Fruit fly (Drosophila melanogaster) whole organism, embryonic: ENCODE measurements around the gene cana.

Source experiments
- Atf6 ChIP-seq: fragments of 200-800 bp; sonication (Bioruptor generic); IDR thresholded peaks from 2 replicates; pipeline ENCODE4 v1.3.6; 2022; ENCODE audit warnings: missing biosample characterization, missing genetic modification characterization
- B-H2 ChIP-seq: fragments of 200-800 bp; sonication (Bioruptor generic); optimal IDR thresholded peaks from 2 replicates; lab custom pipeline; 2018; ENCODE audit warnings: missing biosample characterization, mild to moderate bottlenecking, missing genetic modification characterization
- Blimp-1 ChIP-seq: fragments of 200-800 bp; sonication (Bioruptor generic); optimal IDR thresholded peaks from 3 replicates; lab custom pipeline; 2018; ENCODE audit warnings: missing biosample characterization, missing genetic modification characterization, mild to moderate bottlenecking, moderate library complexity, missing genetic modification reagents
- CG10431 ChIP-seq: fragments of 200-800 bp; sonication (Bioruptor generic); optimal IDR thresholded peaks from 3 replicates; lab custom pipeline; 2018; ENCODE audit warnings: missing biosample characterization, mild to moderate bottlenecking, missing genetic modification characterization
- CG10543 ChIP-seq: fragments of 200-800 bp; sonication (Bioruptor generic); optimal IDR thresholded peaks from 3 replicates; lab custom pipeline; 2017; ENCODE audit warnings: missing biosample characterization, mild to moderate bottlenecking, missing genetic modification characterization, moderate library complexity
- CG13123 ChIP-seq: fragments of 200-800 bp; sonication (Bioruptor generic); optimal IDR thresholded peaks from 2 replicates; lab custom pipeline; 2016; ENCODE audit warnings: missing biosample characterization, missing genetic modification characterization
- CG13287 ChIP-seq: fragments of 200-800 bp; sonication (Bioruptor generic); IDR thresholded peaks from 2 replicates; pipeline ENCODE4 v1.3.6; 2022; ENCODE audit warnings: missing biosample characterization, missing genetic modification characterization; ENCODE audit not compliant: partially characterized antibody
- CG16863 ChIP-seq: fragments of 200-800 bp; sonication (Bioruptor generic); optimal IDR thresholded peaks from 3 replicates; lab custom pipeline; 2016; ENCODE audit warnings: missing biosample characterization, missing genetic modification characterization
- CG18011 ChIP-seq: fragments of 200-800 bp; sonication (Bioruptor generic); optimal IDR thresholded peaks from 2 replicates; lab custom pipeline; 2017; ENCODE audit warnings: missing biosample characterization, missing genetic modification characterization, mild to moderate bottlenecking, moderate library complexity, missing genotype
- CG18599 ChIP-seq: fragments of 200-800 bp; sonication (Bioruptor generic); optimal IDR thresholded peaks from 3 replicates; lab custom pipeline; 2017; ENCODE audit warnings: missing biosample characterization, missing genetic modification characterization, mild to moderate bottlenecking, moderate library complexity, missing genetic modification reagents
- CG2199 ChIP-seq: fragments of 200-800 bp; sonication (Bioruptor generic); IDR thresholded peaks from 3 replicates; pipeline ENCODE4 v1.3.6; 2022; ENCODE audit warnings: missing biosample characterization, missing genetic modification characterization
- CG30020 ChIP-seq: fragments of 200-800 bp; optimal IDR thresholded peaks from 2 replicates; lab custom pipeline; 2019; ENCODE audit warnings: missing biosample characterization, mild to moderate bottlenecking, missing genetic modification characterization, moderate library complexity
- CG3407 ChIP-seq: fragments of 200-800 bp; sonication (Bioruptor generic); optimal IDR thresholded peaks from 2 replicates; lab custom pipeline; 2018; ENCODE audit warnings: missing biosample characterization, mild to moderate bottlenecking, missing genetic modification characterization
- CG34224 ChIP-seq: fragments of 200-800 bp; sonication (Bioruptor generic); IDR thresholded peaks from 3 replicates; pipeline ENCODE4 v1.3.6; 2022; ENCODE audit warnings: missing biosample characterization, missing genetic modification characterization; ENCODE audit not compliant: partially characterized antibody
- CG4328 ChIP-seq: fragments of 200-800 bp; sonication (Bioruptor generic); optimal IDR thresholded peaks from 3 replicates; lab custom pipeline; 2017; ENCODE audit warnings: missing biosample characterization, missing genetic modification reagents, missing genetic modification characterization
- CG4424 ChIP-seq: fragments of 200-800 bp; sonication (Bioruptor generic); optimal IDR thresholded peaks from 3 replicates; lab custom pipeline; 2016; ENCODE audit warnings: missing biosample characterization, missing genetic modification characterization
- CG4820 ChIP-seq: fragments of 200-800 bp; sonication (Bioruptor generic); optimal IDR thresholded peaks from 3 replicates; lab custom pipeline; 2016; ENCODE audit warnings: missing biosample characterization, missing genetic modification characterization
- CG5953 ChIP-seq: fragments of 200-800 bp; sonication (Bioruptor generic); IDR thresholded peaks from 2 replicates; pipeline ENCODE4 v1.3.6; 2022; ENCODE audit warnings: missing biosample characterization, missing genetic modification characterization
- CG7987 ChIP-seq: fragments of 200-800 bp; sonication (Bioruptor generic); optimal IDR thresholded peaks from 2 replicates; lab custom pipeline; 2018; ENCODE audit warnings: missing biosample characterization, mild to moderate bottlenecking, missing genetic modification characterization, moderate library complexity
- CG8478 ChIP-seq: fragments of >200 bp; optimal IDR thresholded peaks from 2 replicates; lab custom pipeline; 2018
- CG9932 ChIP-seq: fragments of 200-800 bp; sonication (Bioruptor generic); IDR thresholded peaks from 2 replicates; pipeline ENCODE4 v1.3.6; 2022; ENCODE audit warnings: missing biosample characterization, missing genetic modification characterization
- Dbx ChIP-seq: fragments of 200-800 bp; sonication (Bioruptor generic); IDR thresholded peaks from 3 replicates; pipeline ENCODE4 v1.3.6; 2022; ENCODE audit warnings: missing biosample characterization, missing genetic modification characterization
- Dfd ChIP-seq, 2 experiments: fragments of >200 bp; optimal IDR thresholded peaks; 2 replicates each; lab custom pipeline; 2017; ENCODE audit warnings: missing biosample characterization in 2 of 2, missing genetic modification characterization in 2 of 2
- Doc3 ChIP-seq: fragments of 200-800 bp; sonication (Bioruptor generic); IDR thresholded peaks from 3 replicates; pipeline ENCODE4 v1.3.6; 2022; ENCODE audit warnings: missing biosample characterization, missing genetic modification characterization; ENCODE audit not compliant: partially characterized antibody
- Drgx ChIP-seq: fragments of 200-800 bp; sonication (Bioruptor generic); IDR thresholded peaks from 2 replicates; pipeline ENCODE4 v1.3.6; 2022; ENCODE audit warnings: missing biosample characterization, missing genetic modification characterization
- Mad ChIP-seq: fragments of 200-800 bp; sonication (Bioruptor generic); optimal IDR thresholded peaks from 2 replicates; lab custom pipeline; 2016; ENCODE audit warnings: missing biosample characterization, missing genetic modification characterization
- Max ChIP-seq: fragments of 200-800 bp; sonication (Bioruptor generic); optimal IDR thresholded peaks from 2 replicates; lab custom pipeline; 2016; ENCODE audit warnings: missing biosample characterization, mild to moderate bottlenecking, missing genetic modification characterization
- Sox100B ChIP-seq: fragments of 200-800 bp; sonication (Bioruptor generic); optimal IDR thresholded peaks from 3 replicates; lab custom pipeline; 2018; ENCODE audit warnings: missing biosample characterization, mild to moderate bottlenecking, missing genetic modification characterization
- Sry-δ ChIP-seq: fragments of 200-800 bp; sonication (Bioruptor generic); optimal IDR thresholded peaks from 2 replicates; lab custom pipeline; 2016; ENCODE audit warnings: missing biosample characterization, missing genetic modification characterization
- Ssrp ChIP-seq: fragments of 200-800 bp; sonication (Bioruptor generic); optimal IDR thresholded peaks from 2 replicates; lab custom pipeline; 2018; ENCODE audit warnings: missing biosample characterization, mild to moderate bottlenecking, missing genetic modification characterization, moderate library complexity
- Usf ChIP-seq: fragments of 200-800 bp; sonication (Bioruptor generic); optimal IDR thresholded peaks from 2 replicates; lab custom pipeline; 2017; ENCODE audit warnings: missing genotype, missing biosample characterization, missing genetic modification characterization
- ap ChIP-seq: fragments of 200-800 bp; sonication (Bioruptor generic); IDR thresholded peaks from 2 replicates; pipeline ENCODE4 v1.3.6; 2022; ENCODE audit warnings: missing biosample characterization, missing genetic modification characterization
- ato ChIP-seq: fragments of 200-800 bp; sonication (Bioruptor generic); IDR thresholded peaks from 2 replicates; pipeline ENCODE4 v1.3.6; 2022; ENCODE audit warnings: missing biosample characterization, missing genetic modification characterization; ENCODE audit not compliant: partially characterized antibody
- bowl ChIP-seq: fragments of 200-800 bp; sonication (Bioruptor generic); IDR thresholded peaks from 2 replicates; pipeline ENCODE4 v1.3.6; 2022; ENCODE audit warnings: missing biosample characterization, missing genetic modification characterization
- ci ChIP-seq: fragments of 200-800 bp; sonication (Bioruptor generic); IDR thresholded peaks from 3 replicates; pipeline ENCODE4 v1.3.6; 2022; ENCODE audit warnings: missing biosample characterization, missing genetic modification characterization
- crol ChIP-seq: fragments of 200-800 bp; sonication (Bioruptor generic); IDR thresholded peaks from 2 replicates; pipeline ENCODE4 v1.3.6; 2022; ENCODE audit warnings: missing biosample characterization, missing genetic modification characterization
- cwo ChIP-seq: fragments of 200-800 bp; sonication (Bioruptor generic); optimal IDR thresholded peaks from 3 replicates; lab custom pipeline; 2017; ENCODE audit warnings: missing biosample characterization, missing genetic modification characterization, mild to moderate bottlenecking, moderate library complexity, missing genetic modification reagents
- fd102C ChIP-seq: fragments of 200-800 bp; sonication (Bioruptor generic); optimal IDR thresholded peaks from 2 replicates; lab custom pipeline; 2018; ENCODE audit warnings: missing biosample characterization, mild to moderate bottlenecking, missing genetic modification characterization, moderate library complexity
- gce ChIP-seq: fragments of 200-800 bp; sonication (Bioruptor generic); IDR thresholded peaks from 3 replicates; pipeline ENCODE4 v1.3.6; 2022; ENCODE audit warnings: missing biosample characterization, missing genetic modification characterization
- gcm ChIP-seq: fragments of 200-800 bp; sonication (Bioruptor generic); optimal IDR thresholded peaks from 2 replicates; lab custom pipeline; 2019; ENCODE audit warnings: missing biosample characterization, mild to moderate bottlenecking, missing genetic modification characterization, moderate library complexity
- jigr1 ChIP-seq: fragments of 200-800 bp; sonication (Bioruptor generic); IDR thresholded peaks from 3 replicates; pipeline ENCODE4 v1.3.6; 2022; ENCODE audit warnings: missing biosample characterization, missing genetic modification characterization
- lbe ChIP-seq: fragments of 200-800 bp; sonication (Bioruptor generic); optimal IDR thresholded peaks from 2 replicates; lab custom pipeline; 2016; ENCODE audit warnings: missing biosample characterization, mild to moderate bottlenecking, missing genetic modification characterization
- mirr ChIP-seq: fragments of 200-800 bp; sonication (Bioruptor generic); optimal IDR thresholded peaks from 3 replicates; lab custom pipeline; 2018; ENCODE audit warnings: missing biosample characterization, mild to moderate bottlenecking, missing genetic modification characterization
- pb ChIP-seq: fragments of 200-800 bp; sonication (Bioruptor generic); optimal IDR thresholded peaks from 3 replicates; lab custom pipeline; 2016; ENCODE audit warnings: missing biosample characterization, missing genetic modification characterization
- slp2 ChIP-seq: fragments of 200-800 bp; sonication (Bioruptor generic); optimal IDR thresholded peaks from 2 replicates; lab custom pipeline; 2016; ENCODE audit warnings: missing biosample characterization, missing genetic modification characterization
- stc ChIP-seq: fragments of 200-800 bp; sonication (Bioruptor generic); IDR thresholded peaks from 2 replicates; pipeline ENCODE4 v1.3.6; 2022; ENCODE audit warnings: missing biosample characterization, missing genetic modification characterization
- zfh1 ChIP-seq: fragments of 200-800 bp; sonication (Bioruptor generic); IDR thresholded peaks from 3 replicates; pipeline ENCODE4 v1.3.6; 2022; ENCODE audit warnings: missing biosample characterization, missing genetic modification characterization

cana gene

dm6 chr2L:11268933-11269631 lies 498 bp upstream of the cana start, which contains the start of gene cmet (continued):
- peak; percentile 28 for TF ChIP-seq CG4328 (GFP tag; lab: Kevin White, UChicago)
- TF ChIP-seq B-H2 (GFP tag; lab: Kevin White, UChicago) = peak; percentile 12
- TF ChIP-seq CG18011 (GFP tag; lab: Kevin White, UChicago) = peak; percentile 96
- TF ChIP-seq stc = no peak
- peak; percentile 60 for TF ChIP-seq CG4820 (GFP tag; lab: Kevin White, UChicago)
- peak; percentile 63 for TF ChIP-seq Doc3
- no peak for TF ChIP-seq Usf (GFP tag; lab: Kevin White, UChicago)
- TF ChIP-seq bowl (GFP tag; lab: Robert Waterston, UW) = no peak
- no peak for TF ChIP-seq gcm (GFP tag; lab: Kevin White, UChicago)
- TF ChIP-seq Sry-δ (GFP tag; lab: Kevin White, UChicago) = peak; percentile 94
- TF ChIP-seq CG4424 (GFP tag; lab: Kevin White, UChicago) = peak; percentile 49
- TF ChIP-seq Atf6 (GFP tag; lab: Robert Waterston, UW) = peak; percentile 9; the same call in 1 of the 2 replicates
- TF ChIP-seq lbe (GFP tag; lab: Kevin White, UChicago) = no peak
- TF ChIP-seq zfh1 (GFP tag; lab: Robert Waterston, UW) = 0 out of 3 replicates have a peak, but pooled peaks have one; percentile 37
- TF ChIP-seq cwo (GFP tag; lab: Kevin White, UChicago) = no peak
- peak; percentile 20 for TF ChIP-seq CG18599 (GFP tag; lab: Kevin White, UChicago)
- peak; percentile 97 for TF ChIP-seq ato (GFP tag; lab: Robert Waterston, UW)
- no peak for TF ChIP-seq CG2199 (GFP tag; lab: Robert Waterston, UW)
- peak; percentile 87 for TF ChIP-seq CG30020 (tag; lab: Kevin White, UChicago)

dm6 chr2L:11271622-11272282 lies 2.2 kb downstream of the cana start:
- no peak for TF ChIP-seq fd102C (GFP tag; lab: Kevin White, UChicago)
- TF ChIP-seq CG8478 (lab: Kevin White, UChicago) = no peak
- TF ChIP-seq CG5953 (GFP tag; lab: Robert Waterston, UW) = no peak
- TF ChIP-seq stc = 0 out of 2 replicates have a peak, but pooled peaks have one; percentile 33
- no peak for TF ChIP-seq CG4424 (GFP tag; lab: Kevin White, UChicago)
- peak; percentile 46; the same call in 1 of the 3 replicates for TF ChIP-seq ci
- TF ChIP-seq slp2 = no peak
- no peak for TF ChIP-seq CG3407 (GFP tag; lab: Kevin White, UChicago)
- TF ChIP-seq ap (GFP tag; lab: Robert Waterston, UW) = no peak
- 0 out of 3 replicates have a peak, but pooled peaks have one; percentile 34 for TF ChIP-seq gce
- TF ChIP-seq CG13287 = peak; percentile 48
- no peak for TF ChIP-seq Mad
- peak; percentile 7 for TF ChIP-seq CG7987 (GFP tag; lab: Kevin White, UChicago)
- TF ChIP-seq jigr1 (GFP tag; lab: Robert Waterston, UW) = no peak
- peak; percentile 85 for TF ChIP-seq crol (GFP tag; lab: Robert Waterston, UW)
- no peak for TF ChIP-seq Dfd (GFP tag; optimal IDR thresholded peaks at IDR 0.05; lab: Kevin White, UChicago)
- peak; percentile 49 for TF ChIP-seq mirr
- peak; percentile 90 for TF ChIP-seq CG10543 (GFP tag; lab: Kevin White, UChicago)
- peak; percentile 31; the same call in 1 of the 2 replicates for TF ChIP-seq Drgx
- no peak for TF ChIP-seq Blimp-1 (GFP tag; lab: Kevin White, UChicago)
- peak; percentile 61 for TF ChIP-seq CG34224 (GFP tag; lab: Robert Waterston, UW)
- peak; percentile 38; the same call in 1 of the 2 replicates for TF ChIP-seq CG9932 (GFP tag; lab: Robert Waterston, UW)
- TF ChIP-seq CG13123 (GFP tag; lab: Kevin White, UChicago) = no peak
- peak; percentile 55; the same call in 1 of the 3 replicates for TF ChIP-seq Dbx (GFP tag; lab: Robert Waterston, UW)
- TF ChIP-seq pb = peak; percentile 18
- TF ChIP-seq Max (GFP tag; lab: Kevin White, UChicago) = no peak
- TF ChIP-seq CG10431 (GFP tag; lab: Kevin White, UChicago) = peak; percentile 6
- TF ChIP-seq CG4328 (GFP tag; lab: Kevin White, UChicago) = no peak
- TF ChIP-seq Sox100B (GFP tag; lab: Kevin White, UChicago) = no peak
- no peak for TF ChIP-seq Ssrp (tag; lab: Kevin White, UChicago)
- TF ChIP-seq CG16863 (GFP tag; lab: Kevin White, UChicago) = no peak
